Worm (Caenorhabditis elegans) whole organism, L2 larva: ENCODE results near the gene F54D5.15.

Source experiments
- mdl-1 ChIP-seq, 2 experiments: fragments of 150-350 bp in 1 of 2; sonication (generic microtip) in 1 of 2; optimal IDR thresholded peaks; 2 replicates each; lab custom pipeline; 2017; ENCODE audit warnings: missing biosample characterization in 2 of 2, missing genetic modification characterization in 2 of 2
- nhr-10 ChIP-seq: sonication (generic microtip); optimal IDR thresholded peaks from 2 replicates; lab custom pipeline; 2017; ENCODE audit warnings: missing biosample characterization, missing genetic modification characterization
- nhr-11 ChIP-seq: fragments of 150-350 bp; optimal IDR thresholded peaks from 2 replicates; lab custom pipeline; 2014; ENCODE audit warnings: missing biosample characterization, missing genetic modification characterization
- nhr-77 ChIP-seq: fragments of 150-350 bp; optimal IDR thresholded peaks from 2 replicates; lab custom pipeline; 2014; ENCODE audit warnings: missing biosample characterization, missing genetic modification characterization
- unc-62 ChIP-seq: fragments of 150-350 bp; optimal IDR thresholded peaks from 2 replicates; lab custom pipeline; 2014; ENCODE audit warnings: missing biosample characterization, missing genetic modification reagents, missing genetic modification characterization

ce11 chrII:11600711-11601110 is 36.7 kb upstream of the F54D5.15 start, which contains the start of gene F07A11.4:
- TF ChIP-seq mdl-1 (tag; optimal IDR thresholded peaks at IDR 0.05; lab: Kevin White, UChicago) (no peak), nhr-10 (tag; lab: Kevin White, UChicago) (no peak), unc-62 (GFP tag; lab: Kevin White, UChicago) (no peak), nhr-11 (tag; lab: Kevin White, UChicago) (no peak), nhr-77 (tag; lab: Kevin White, UChicago) (no peak)
